Fruit fly (Drosophila melanogaster): Measurements from ENCODE around the gene CG8500.

Gene CG8500

DNA sequence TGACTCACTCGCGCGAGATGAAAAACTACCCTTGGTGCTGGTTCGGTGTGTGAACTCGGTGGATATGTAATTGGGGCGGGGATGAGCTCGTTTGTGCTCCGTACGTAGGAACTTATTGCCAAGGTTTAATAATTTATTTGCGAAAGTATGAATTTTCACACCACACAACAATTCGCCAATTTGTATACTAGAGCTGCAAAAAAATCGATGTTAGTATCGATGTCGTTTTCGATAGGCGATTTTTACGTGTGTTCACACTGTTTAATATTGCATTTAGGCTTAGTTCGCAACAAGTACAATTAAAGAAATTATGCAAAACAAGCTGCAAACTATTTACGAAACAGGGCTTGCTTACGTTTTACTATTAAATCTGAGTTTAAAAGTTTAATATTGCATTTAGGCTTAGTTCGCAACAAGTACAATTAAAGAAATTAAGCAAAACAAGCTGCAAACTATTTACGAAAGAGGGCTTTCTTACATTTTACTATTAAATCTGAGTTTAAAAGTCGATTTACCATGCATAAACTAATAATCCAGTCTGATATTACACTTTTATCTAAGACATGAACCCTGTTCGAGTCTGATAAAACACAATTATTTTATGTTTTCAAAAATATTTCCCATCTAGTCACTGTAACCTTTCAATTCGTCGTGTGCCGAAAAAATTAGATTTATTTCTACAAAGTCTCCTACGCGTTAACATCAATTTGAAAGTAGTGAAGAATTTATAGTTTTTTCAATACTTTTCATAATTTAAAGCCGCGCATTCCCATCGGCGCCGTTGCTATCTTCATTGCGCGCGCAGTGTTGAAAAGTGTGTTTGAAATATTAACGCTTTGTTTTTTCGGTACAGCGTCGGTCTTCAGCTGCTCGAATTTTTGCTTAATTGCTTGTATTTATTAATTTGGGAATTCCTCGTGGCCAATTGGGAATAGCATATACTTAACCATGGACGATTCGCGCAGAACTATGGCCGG lies 21.2 kb upstream of the CG8500 start, which contains the start of the genes Snap24 and CG8478 (continued):
- TF ChIP-seq Bgb (GFP tag; IDR thresholded peaks at IDR 0.05; ENCODE audit: partially characterized antibody): peak; percentile 85
- peak; percentile 79 for TF ChIP-seq CG6791 (GFP tag; IDR thresholded peaks at IDR 0.05; ENCODE audit: partially characterized antibody)
- peak; percentile 78 for TF ChIP-seq Dp (GFP tag; optimal IDR thresholded peaks at IDR 0.05)
- TF ChIP-seq Opbp (GFP tag; IDR thresholded peaks at IDR 0.05; ENCODE audit: partially characterized antibody): peak; percentile 71; the same call in 2 of the 3 replicates
- no peak for TF ChIP-seq stc (GFP tag; IDR thresholded peaks at IDR 0.05)
- TF ChIP-seq C15 (GFP tag; IDR thresholded peaks at IDR 0.05): no peak
- TF ChIP-seq CG6765 (GFP tag; optimal IDR thresholded peaks at IDR 0.05): no peak
- TF ChIP-seq rib (GFP tag; IDR thresholded peaks at IDR 0.05): peak; percentile 84
- TF ChIP-seq Spps (tag; optimal IDR thresholded peaks at IDR 0.05): no peak
- TF ChIP-seq CG15073 (GFP tag; optimal IDR thresholded peaks at IDR 0.05): no peak
- TF ChIP-seq CG17361 (GFP tag; IDR thresholded peaks at IDR 0.05): peak; percentile 43; the same call in 1 of the 3 replicates
- peak; percentile 24 for TF ChIP-seq Abd-B (GFP tag; optimal IDR thresholded peaks at IDR 0.05)
- TF ChIP-seq CG3407 (GFP tag; optimal IDR thresholded peaks at IDR 0.05): no peak
- peak; percentile 64; the same call in 2 of the 3 replicates for TF ChIP-seq CG14860 (GFP tag; IDR thresholded peaks at IDR 0.05; ENCODE audit: partially characterized antibody)
- peak; percentile 47 for TF ChIP-seq ewg (GFP tag; optimal IDR thresholded peaks at IDR 0.05)
- TF ChIP-seq Elba2 (GFP tag; optimal IDR thresholded peaks at IDR 0.05): peak; percentile 87
- no peak for TF ChIP-seq CG10431 (GFP tag; optimal IDR thresholded peaks at IDR 0.05)
- TF ChIP-seq Fer1 (GFP tag; optimal IDR thresholded peaks at IDR 0.05): peak; percentile 5
- TF ChIP-seq HLH3B (GFP tag; IDR thresholded peaks at IDR 0.05): no peak
- no peak for TF ChIP-seq ash1 (GFP tag; optimal IDR thresholded peaks at IDR 0.05)
- peak; percentile 12; the same call in 1 of the 2 replicates for TF ChIP-seq slbo (GFP tag; IDR thresholded peaks at IDR 0.05)
- TF ChIP-seq kay (GFP tag; optimal IDR thresholded peaks at IDR 0.05): peak; percentile 85
- peak; percentile 79 for TF ChIP-seq CG34224 (GFP tag; IDR thresholded peaks at IDR 0.05; ENCODE audit: partially characterized antibody)
- TF ChIP-seq CG9727 (GFP tag; optimal IDR thresholded peaks at IDR 0.05): peak; percentile 10
- no peak for TF ChIP-seq CG1832 (GFP tag; optimal IDR thresholded peaks at IDR 0.05)
- peak; percentile 15 for TF ChIP-seq CoRest (tag; optimal IDR thresholded peaks at IDR 0.05)
- no peak for TF ChIP-seq klu (GFP tag; IDR thresholded peaks at IDR 0.05)
- peak; percentile 22 for TF ChIP-seq phol (tag; optimal IDR thresholded peaks at IDR 0.05)
- no peak for TF ChIP-seq CG3065 (GFP tag; optimal IDR thresholded peaks at IDR 0.05)
- peak; percentile 66 for TF ChIP-seq CG2116 (GFP tag; optimal IDR thresholded peaks at IDR 0.05)
- no peak for TF ChIP-seq ind (GFP tag; optimal IDR thresholded peaks at IDR 0.05)
- TF ChIP-seq sna (GFP tag; IDR thresholded peaks at IDR 0.05; ENCODE audit: partially characterized antibody): peak; percentile 74
- TF ChIP-seq GATAe (GFP tag; conservative IDR thresholded peaks at IDR 0.05): no peak
- TF ChIP-seq Doc3 (GFP tag; IDR thresholded peaks at IDR 0.05; ENCODE audit: partially characterized antibody): peak; percentile 71
- TF ChIP-seq Taf1 (GFP tag; IDR thresholded peaks at IDR 0.05): no peak
- TF ChIP-seq Ets97D (GFP tag; optimal IDR thresholded peaks at IDR 0.05): peak; percentile 25
- TF ChIP-seq vnd (GFP tag; IDR thresholded peaks at IDR 0.05; ENCODE audit: partially characterized antibody): peak; percentile 73; the same call in 2 of the 3 replicates
- no peak for TF ChIP-seq CG16815 (GFP tag; optimal IDR thresholded peaks at IDR 0.05)
- peak; percentile 13 for TF ChIP-seq Xbp1 (GFP tag; optimal IDR thresholded peaks at IDR 0.05)
- peak; percentile 20 for TF ChIP-seq Nf-YC (tag; optimal IDR thresholded peaks at IDR 0.05)
- TF ChIP-seq NFAT (GFP tag; IDR thresholded peaks at IDR 0.05): no peak
- peak; percentile 30 for TF ChIP-seq lilli (GFP tag; optimal IDR thresholded peaks at IDR 0.05)
- no peak for TF ChIP-seq Neu2 (GFP tag; optimal IDR thresholded peaks at IDR 0.05; ENCODE audit: borderline replicate concordance)
- TF ChIP-seq gsb (GFP tag; IDR thresholded peaks at IDR 0.05): no peak
- TF ChIP-seq nerfin-2 (GFP tag; IDR thresholded peaks at IDR 0.05; ENCODE audit: partially characterized antibody): peak; percentile 73
- peak; percentile 91 for TF ChIP-seq sens (GFP tag)
- TF ChIP-seq Scr (GFP tag; IDR thresholded peaks at IDR 0.05; ENCODE audit: partially characterized antibody): peak; percentile 79

Data from whole organism, embryonic.